Fruit fly (Drosophila melanogaster) whole organism, embryonic: ENCODE measurements around the gene CG12448.

ENCODE experiments used
- CG11247 ChIP-seq: fragments of 200-800 bp; sonication (Bioruptor generic); IDR thresholded peaks from 2 replicates; pipeline ENCODE4 v1.3.6; 2022; ENCODE audit warnings: missing biosample characterization, missing genetic modification characterization
- CG7786 ChIP-seq: fragments of 200-800 bp; sonication (Bioruptor generic); optimal IDR thresholded peaks from 2 replicates; lab custom pipeline; 2016; ENCODE audit warnings: missing biosample characterization, missing genetic modification characterization
- Deaf1 ChIP-seq: fragments of 200-800 bp; optimal IDR thresholded peaks from 3 replicates; lab custom pipeline; 2019; ENCODE audit warnings: missing biosample characterization, mild to moderate bottlenecking, missing genetic modification characterization, moderate library complexity
- Dek ChIP-seq: fragments of 200-800 bp; sonication (Bioruptor generic); optimal IDR thresholded peaks from 3 replicates; lab custom pipeline; 2019; ENCODE audit warnings: missing biosample characterization, mild to moderate bottlenecking, missing genetic modification characterization, moderate library complexity
- Neu2 ChIP-seq: fragments of 200-800 bp; sonication (Bioruptor generic); optimal IDR thresholded peaks from 3 replicates; lab custom pipeline; 2016; ENCODE audit warnings: missing biosample characterization, missing genetic modification characterization, borderline replicate concordance
- Pdp1 ChIP-seq, 2 experiments: fragments of 200-800 bp; sonication (Bioruptor generic); optimal IDR thresholded peaks; 3 replicates each; lab custom pipeline; 2016; ENCODE audit warnings: missing biosample characterization in 2 of 2, missing genetic modification characterization in 2 of 2, mild to moderate bottlenecking in 1 of 2, moderate library complexity in 1 of 2
- Trl ChIP-seq, 3 experiments: fragments of >200 bp in 2 of 3; fragments of 200-800 bp in 1 of 3; sonication (Bioruptor generic) in 1 of 3; optimal IDR thresholded peaks; 2 replicates in 1 of 3; 3 replicates in 2 of 3; lab custom pipeline; 2016 to 2017; ENCODE audit warnings: missing biosample characterization in 1 of 3, missing genetic modification characterization in 1 of 3
- amos ChIP-seq: fragments of 200-800 bp; sonication (Bioruptor generic); IDR thresholded peaks from 2 replicates; pipeline ENCODE4 v1.3.6; 2022; ENCODE audit warnings: missing biosample characterization, missing genetic modification characterization; ENCODE audit not compliant: partially characterized antibody
- chinmo ChIP-seq: fragments of 200-800 bp; sonication (Bioruptor generic); IDR thresholded peaks from 4 replicates; pipeline ENCODE4 v1.3.6; 2022; ENCODE audit warnings: missing biosample characterization, missing genetic modification characterization; ENCODE audit not compliant: partially characterized antibody
- chn ChIP-seq: fragments of 200-800 bp; sonication (Bioruptor generic); optimal IDR thresholded peaks from 2 replicates; lab custom pipeline; 2016; ENCODE audit warnings: missing biosample characterization, missing genetic modification characterization
- ewg ChIP-seq: fragments of 200-800 bp; sonication (Bioruptor generic); optimal IDR thresholded peaks from 3 replicates; lab custom pipeline; 2017; ENCODE audit warnings: mild to moderate bottlenecking, missing biosample characterization, missing genetic modification reagents, missing genetic modification characterization
- pb ChIP-seq: fragments of 200-800 bp; sonication (Bioruptor generic); optimal IDR thresholded peaks from 3 replicates; lab custom pipeline; 2016; ENCODE audit warnings: missing biosample characterization, missing genetic modification characterization
- sens-2 ChIP-seq: fragments of 200-800 bp; sonication (Bioruptor generic); IDR thresholded peaks from 2 replicates; pipeline ENCODE4 v1.3.6; 2022; ENCODE audit warnings: missing biosample characterization, missing genetic modification characterization
- vfl ChIP-seq: fragments of 200-800 bp; sonication (Bioruptor generic); optimal IDR thresholded peaks from 2 replicates; lab custom pipeline; 2016; ENCODE audit warnings: missing biosample characterization, missing genetic modification characterization

Gene CG12448

dm6 chr2L:15962335-15962734, 21.1 kb downstream of the CG12448 start, which contains the start of gene beat-Ib:
Gene beat-Ib, minus strand, starts transcription at chr2L:15962435.
- peak; percentile 88 for TF ChIP-seq Deaf1 (tag; lab: Kevin White, UChicago)
- TF ChIP-seq CG7786 (GFP tag; lab: Kevin White, UChicago): no peak
- no peak for TF ChIP-seq chinmo (GFP tag; lab: Robert Waterston, UW)
- TF ChIP-seq Pdp1 (GFP tag; optimal IDR thresholded peaks at IDR 0.05; lab: Kevin White, UChicago): no peak
- TF ChIP-seq chn (GFP tag; lab: Kevin White, UChicago): no peak
- no peak for TF ChIP-seq pb (GFP tag; lab: Kevin White, UChicago)
- no peak for TF ChIP-seq sens-2
- no peak for TF ChIP-seq CG11247 (GFP tag; lab: Robert Waterston, UW)
- TF ChIP-seq amos (GFP tag; lab: Robert Waterston, UW): no peak
- no peak for TF ChIP-seq Dek (tag; lab: Kevin White, UChicago)
- TF ChIP-seq Trl (optimal IDR thresholded peaks at IDR 0.05; lab: Kevin White, UChicago): peak in 1 of 2 experiments; percentile 13
- no peak for TF ChIP-seq Trl (GFP tag; optimal IDR thresholded peaks at IDR 0.05; lab: Kevin White, UChicago)
- no peak for TF ChIP-seq vfl (GFP tag; lab: Kevin White, UChicago)

- TF ChIP-seq Neu2 (GFP tag; lab: Kevin White, UChicago): no peak
- TF ChIP-seq ewg: peak; percentile 3
Observed at dm6 chr2L:15979186-15979585, 37.9 kb downstream of the CG12448 start, which contains the start of gene CG10839. Gene CG10839, plus strand, starts transcription at chr2L:15979486.
